Fruit fly (Drosophila melanogaster): ENCODE data around the gene Jwa.

Gene Jwa

dm6 chr2L:18708239-18708891 lies 2.9 kb upstream of the Jwa start, which contains the start of the genes Faf2 and Grip71 (continued):
- peak; percentile 74 for TF ChIP-seq cato (GFP tag; optimal IDR thresholded peaks at IDR 0.05; ENCODE audit: borderline replicate concordance)
- no peak for TF ChIP-seq Kr (GFP tag; optimal IDR thresholded peaks at IDR 0.05)
- peak; percentile 95 for TF ChIP-seq CG14667 (GFP tag; IDR thresholded peaks at IDR 0.05)
- TF ChIP-seq CG9437 (GFP tag; optimal IDR thresholded peaks at IDR 0.05), result peak; percentile 16
- TF ChIP-seq danr (GFP tag; IDR thresholded peaks at IDR 0.05), result peak; percentile 89; the same call in 1 of the 2 replicates
- peak; percentile 95 for TF ChIP-seq Ssrp (tag; optimal IDR thresholded peaks at IDR 0.05)
- peak; percentile 77 for TF ChIP-seq tup (GFP tag; optimal IDR thresholded peaks at IDR 0.05)
- TF ChIP-seq br (optimal IDR thresholded peaks at IDR 0.05), result no peak
- TF ChIP-seq CG9817 (tag; optimal IDR thresholded peaks at IDR 0.05), result peak; percentile 96
- peak; percentile 83 for TF ChIP-seq CG10147 (GFP tag; optimal IDR thresholded peaks at IDR 0.05)
- TF ChIP-seq CG6683 (GFP tag; optimal IDR thresholded peaks at IDR 0.05), result no peak
- peak; percentile 82 for TF ChIP-seq nerfin-1 (tag; optimal IDR thresholded peaks at IDR 0.05)
- TF ChIP-seq ssp (GFP tag; IDR thresholded peaks at IDR 0.05), result peak; percentile 99
- peak; percentile 91 for TF ChIP-seq CG17328 (GFP tag; IDR thresholded peaks at IDR 0.05)
- TF ChIP-seq H2.0 (GFP tag; IDR thresholded peaks at IDR 0.05), result peak; percentile 91
- TF ChIP-seq CG10979 (tag; optimal IDR thresholded peaks at IDR 0.05), result peak; percentile 80
- peak; percentile 58 for TF ChIP-seq CG1529 (GFP tag; optimal IDR thresholded peaks at IDR 0.05)
- peak; percentile 63 for TF ChIP-seq salm (tag; optimal IDR thresholded peaks at IDR 0.05)
- TF ChIP-seq tin (GFP tag; optimal IDR thresholded peaks at IDR 0.05), result peak; percentile 88
- TF ChIP-seq Side (GFP tag; optimal IDR thresholded peaks at IDR 0.05), result peak; percentile 65
- peak; percentile 86 for TF ChIP-seq sens-2 (GFP tag; IDR thresholded peaks at IDR 0.05)
- TF ChIP-seq Fer1 (GFP tag; optimal IDR thresholded peaks at IDR 0.05), result peak; percentile 70
- peak; percentile 95 for TF ChIP-seq CG6689 (GFP tag; IDR thresholded peaks at IDR 0.05)
- TF ChIP-seq CG3407 (GFP tag; optimal IDR thresholded peaks at IDR 0.05), result peak; percentile 80
- TF ChIP-seq slou (GFP tag; optimal IDR thresholded peaks at IDR 0.05), result peak; percentile 89
- no peak for TF ChIP-seq tna (GFP tag; IDR thresholded peaks at IDR 0.05; ENCODE audit: partially characterized antibody)
- peak; percentile 89 for TF ChIP-seq CG2678 (tag; optimal IDR thresholded peaks at IDR 0.05)
- peak; percentile 56 for TF ChIP-seq CG15011 (GFP tag; optimal IDR thresholded peaks at IDR 0.05)
- TF ChIP-seq Bteb2 (GFP tag; optimal IDR thresholded peaks at IDR 0.05), result peak; percentile 79
- peak; percentile 76 for TF ChIP-seq Camta (GFP tag; optimal IDR thresholded peaks at IDR 0.05)
- TF ChIP-seq CG18619 (GFP tag; optimal IDR thresholded peaks at IDR 0.05), result peak; percentile 82
- peak; percentile 94 for TF ChIP-seq H15 (GFP tag; IDR thresholded peaks at IDR 0.05)
- no peak for TF ChIP-seq CG15479 (GFP tag; optimal IDR thresholded peaks at IDR 0.05)
- TF ChIP-seq CG17361 (GFP tag; IDR thresholded peaks at IDR 0.05), result peak; percentile 95
- TF ChIP-seq disco-r (GFP tag; optimal IDR thresholded peaks at IDR 0.05), result peak; percentile 40
- peak; percentile 85 for TF ChIP-seq lab (GFP tag; optimal IDR thresholded peaks at IDR 0.05)
- peak; percentile 85 for TF ChIP-seq Drgx (GFP tag; IDR thresholded peaks at IDR 0.05)
- no peak for TF ChIP-seq CG31365 (tag; optimal IDR thresholded peaks at IDR 0.05)
- TF ChIP-seq CG12299 (tag; optimal IDR thresholded peaks at IDR 0.05), result peak; percentile 77
- TF ChIP-seq CG15696 (tag; optimal IDR thresholded peaks at IDR 0.05), result peak; percentile 89
- peak; percentile 92 for TF ChIP-seq NfI (GFP tag; optimal IDR thresholded peaks at IDR 0.05)
- peak; percentile 94 for TF ChIP-seq tgo (GFP tag; IDR thresholded peaks at IDR 0.05)
- peak; percentile 32; the same call in 1 of the 2 replicates for TF ChIP-seq hbn (GFP tag; IDR thresholded peaks at IDR 0.05; ENCODE audit: partially characterized antibody)
- peak; percentile 7 for TF ChIP-seq pros (GFP tag; optimal IDR thresholded peaks at IDR 0.05)
- TF ChIP-seq CG11085 (GFP tag; IDR thresholded peaks at IDR 0.05), result peak; percentile 95
- TF ChIP-seq CG17359 (tag; optimal IDR thresholded peaks at IDR 0.05), result peak; percentile 92
- TF ChIP-seq ham (GFP tag; IDR thresholded peaks at IDR 0.05), result peak; percentile 82
- peak; percentile 26 for TF ChIP-seq bigmax (GFP tag; optimal IDR thresholded peaks at IDR 0.05)
- peak; percentile 94 for TF ChIP-seq CG4424 (GFP tag; optimal IDR thresholded peaks at IDR 0.05)
- no peak for TF ChIP-seq vnd (GFP tag; IDR thresholded peaks at IDR 0.05; ENCODE audit: partially characterized antibody)

Data from whole organism, embryonic.